Fruit fly (Drosophila melanogaster): Measurements from ENCODE around the gene glec.

Gene glec

DNA sequence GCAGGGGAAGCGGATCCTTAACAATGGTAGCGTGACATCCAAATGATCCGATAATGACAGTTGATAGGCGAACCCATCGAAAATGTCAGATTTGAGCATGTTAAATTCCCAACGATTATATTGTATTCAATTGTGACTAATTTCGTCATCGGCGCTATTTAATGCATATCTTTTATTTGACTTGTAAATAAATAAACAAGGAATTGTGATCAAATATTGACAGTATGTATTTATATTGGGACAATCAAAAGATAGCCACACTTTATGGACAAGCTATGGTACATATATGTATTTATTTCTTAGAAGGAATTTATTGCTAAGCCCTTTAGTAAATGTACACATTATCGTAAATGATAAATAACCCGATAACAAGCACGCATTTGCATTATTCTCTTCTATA lies 30.9 kb downstream of the glec start (continued):
- TF ChIP-seq bsh (GFP tag; optimal IDR thresholded peaks at IDR 0.05) (no peak), so (GFP tag; IDR thresholded peaks at IDR 0.05) (no peak), dmrt11E (tag; optimal IDR thresholded peaks at IDR 0.05) (peak; percentile 50), Kr (GFP tag; optimal IDR thresholded peaks at IDR 0.05) (peak; percentile 78), CG18262 (tag; optimal IDR thresholded peaks at IDR 0.05) (peak; percentile 31), sens (GFP tag) (peak; percentile 79), Asciz (GFP tag; optimal IDR thresholded peaks at IDR 0.05) (peak; percentile 58), CG7745 (tag; optimal IDR thresholded peaks at IDR 0.05) (peak; percentile 25), CG15011 (GFP tag; optimal IDR thresholded peaks at IDR 0.05) (peak; percentile 28), CG7987 (GFP tag; optimal IDR thresholded peaks at IDR 0.05) (peak; percentile 2), CG11695 (GFP tag; IDR thresholded peaks at IDR 0.05) (0 out of 3 replicates have a peak, but pooled peaks have one; percentile 16), nerfin-1 (tag; optimal IDR thresholded peaks at IDR 0.05) (peak; percentile 7), sqz (GFP tag; optimal IDR thresholded peaks at IDR 0.05) (peak; percentile 30), CG2678 (tag; optimal IDR thresholded peaks at IDR 0.05) (peak; percentile 47), CG10209 (GFP tag; optimal IDR thresholded peaks at IDR 0.05) (no peak), PHDP (tag; optimal IDR thresholded peaks at IDR 0.05) (peak; percentile 15), Sox100B (GFP tag; optimal IDR thresholded peaks at IDR 0.05) (peak; percentile 38), z (GFP tag; IDR thresholded peaks at IDR 0.05) (no peak), Bteb2 (GFP tag; optimal IDR thresholded peaks at IDR 0.05) (no peak), gem (tag; optimal IDR thresholded peaks at IDR 0.05) (peak; percentile 15), Blimp-1 (GFP tag; optimal IDR thresholded peaks at IDR 0.05) (peak; percentile 29), Spps (tag; optimal IDR thresholded peaks at IDR 0.05) (peak; percentile 47), CG17359 (tag; optimal IDR thresholded peaks at IDR 0.05) (peak; percentile 7), CG18764 (GFP tag; optimal IDR thresholded peaks at IDR 0.05) (peak; percentile 5), lola (GFP tag; optimal IDR thresholded peaks at IDR 0.05) (peak in 1 of 3 experiments; percentile 41), CG8359 (GFP tag; optimal IDR thresholded peaks at IDR 0.05; ENCODE audit: borderline replicate concordance) (peak; percentile 67), Deaf1 (tag; optimal IDR thresholded peaks at IDR 0.05) (no peak), CG1233 (GFP tag; optimal IDR thresholded peaks at IDR 0.05) (peak; percentile 61), CG31441 (GFP tag; IDR thresholded peaks at IDR 0.05) (peak; percentile 35; the same call in 1 of the 2 replicates)

DNA sequence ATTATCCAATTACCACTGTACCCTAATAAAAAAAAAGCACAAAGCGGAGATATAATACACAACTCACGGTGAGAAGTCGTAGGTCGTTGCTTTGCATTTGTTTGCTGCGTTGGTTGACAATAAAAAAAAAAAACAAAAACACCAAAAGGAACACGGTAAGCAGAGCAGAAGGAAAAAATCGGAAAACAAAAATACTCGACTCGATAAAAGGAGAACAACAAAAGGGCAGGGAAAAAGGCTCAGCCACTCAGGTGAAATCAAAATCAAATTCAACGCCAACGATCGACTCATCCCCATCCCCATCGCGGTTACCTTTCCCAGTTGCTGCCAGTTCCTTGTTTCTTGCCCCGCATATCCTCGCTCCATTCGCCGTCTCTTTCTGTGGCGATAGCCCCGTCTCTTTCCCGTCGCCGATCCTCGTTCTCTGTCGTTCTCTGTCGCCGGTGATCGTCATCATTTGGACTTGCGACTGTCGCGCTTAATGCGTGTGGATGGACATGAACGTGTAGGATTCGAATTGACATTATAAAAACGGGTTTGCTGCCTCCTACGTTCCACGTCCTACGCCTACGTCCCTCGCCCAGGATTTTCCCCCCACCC lies 31.6 kb downstream of the glec start:
- TF ChIP-seq Ada2b (GFP tag; IDR thresholded peaks at IDR 0.05) (0 out of 2 replicates have a peak, but pooled peaks have one; percentile 3), CG12299 (tag; optimal IDR thresholded peaks at IDR 0.05) (no peak), CG10979 (tag; optimal IDR thresholded peaks at IDR 0.05) (no peak), gcm2 (GFP tag; optimal IDR thresholded peaks at IDR 0.05) (no peak), z (GFP tag; IDR thresholded peaks at IDR 0.05) (peak; percentile 63; the same call in 2 of the 3 replicates), CG15479 (GFP tag; optimal IDR thresholded peaks at IDR 0.05) (peak; percentile 10), CG1024 (GFP tag; IDR thresholded peaks at IDR 0.05) (no peak), sisA (GFP tag; IDR thresholded peaks at IDR 0.05) (no peak), CG8359 (GFP tag; optimal IDR thresholded peaks at IDR 0.05; ENCODE audit: borderline replicate concordance) (no peak), CG34224 (GFP tag; IDR thresholded peaks at IDR 0.05; ENCODE audit: partially characterized antibody) (no peak), BEAF-32 (GFP tag; optimal IDR thresholded peaks at IDR 0.05) (no peak), CG8765 (GFP tag; IDR thresholded peaks at IDR 0.05) (no peak), B-H2 (GFP tag; optimal IDR thresholded peaks at IDR 0.05) (no peak), CG13775 (GFP tag; optimal IDR thresholded peaks at IDR 0.05) (no peak), ems (GFP tag; optimal IDR thresholded peaks at IDR 0.05) (no peak), crol (GFP tag; IDR thresholded peaks at IDR 0.05) (peak; percentile 89), Dp (GFP tag; optimal IDR thresholded peaks at IDR 0.05) (no peak), luna (GFP tag; optimal IDR thresholded peaks at IDR 0.05) (no peak), CG10321 (GFP tag; IDR thresholded peaks at IDR 0.05) (peak; percentile 50; the same call in 1 of the 2 replicates), Tbp (GFP tag; optimal IDR thresholded peaks at IDR 0.05) (no peak), CG1602 (GFP tag; optimal IDR thresholded peaks at IDR 0.05) (no peak), CrebB (tag; optimal IDR thresholded peaks at IDR 0.05) (no peak), Rx (GFP tag; IDR thresholded peaks at IDR 0.05) (no peak)
